Worm (Caenorhabditis elegans) whole organism, L4/young adult: ENCODE results near the gene K10D2.8.

Source experiments
- dao-5 ChIP-seq: sonication (generic microtip); optimal IDR thresholded peaks from 2 replicates; lab custom pipeline; 2016; ENCODE audit warnings: missing genotype, missing genetic modification characterization, moderate library complexity, missing compliant biosample characterization
- him-1 ChIP-seq: sonication (generic microtip); optimal IDR thresholded peaks from 2 replicates; lab custom pipeline; 2016; ENCODE audit warnings: missing genotype, missing genetic modification reagents, missing genetic modification characterization, missing compliant biosample characterization

DNA sequence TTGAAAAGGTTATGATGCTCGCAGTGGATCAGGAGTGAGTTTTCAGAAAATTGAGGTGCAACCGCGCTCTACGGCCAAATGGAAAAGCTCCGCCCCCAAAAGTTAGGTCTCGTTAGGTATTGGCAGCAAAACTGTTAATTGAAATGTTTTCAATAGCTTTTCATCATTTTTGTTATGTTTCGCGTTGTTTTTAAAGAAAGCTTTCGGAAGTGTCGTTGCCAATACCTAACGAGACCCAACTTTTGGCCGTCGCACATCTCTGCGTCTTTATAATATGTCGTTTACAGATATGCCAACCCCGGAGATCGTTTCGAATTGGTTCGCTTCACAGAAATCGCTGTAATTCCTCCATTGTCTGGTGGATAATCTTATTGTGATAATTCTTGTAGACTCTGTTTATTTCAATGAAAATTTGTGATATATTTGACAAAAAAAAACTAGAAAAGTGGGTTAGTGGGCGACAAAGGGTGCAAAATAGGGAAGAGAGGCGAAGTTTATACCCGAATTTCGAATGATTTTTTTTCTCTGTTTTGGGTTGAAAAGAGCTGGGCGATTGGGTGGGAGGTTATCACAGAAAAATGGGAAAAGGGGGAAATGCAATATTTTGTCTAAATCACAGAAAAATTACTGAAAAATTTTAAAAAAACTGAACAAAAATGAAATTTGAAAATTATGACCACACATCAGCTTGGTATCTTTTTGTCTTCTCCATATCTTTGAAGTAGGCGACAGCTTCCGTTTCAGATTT is 7.9 kb downstream of the K10D2.8 start:
- no peak for TF ChIP-seq him-1 (tag; lab: Kevin White, UChicago)
- TF ChIP-seq dao-5 (tag; lab: Kevin White, UChicago) = no peak
